Fruit fly (Drosophila melanogaster): ENCODE data around the gene Cog7.

dm6 chr3R:29899635-29900034, 33.2 kb downstream of the Cog7 start:
- TF ChIP-seq h (GFP tag; optimal IDR thresholded peaks at IDR 0.05): no peak
- TF ChIP-seq Hnf4 (GFP tag; optimal IDR thresholded peaks at IDR 0.05): no peak
- no peak for TF ChIP-seq usp (GFP tag; optimal IDR thresholded peaks at IDR 0.05)
- TF ChIP-seq brk (GFP tag; optimal IDR thresholded peaks at IDR 0.05): no peak
- no peak for TF ChIP-seq Hr83 (GFP tag; optimal IDR thresholded peaks at IDR 0.05; ENCODE audit: poor library complexity, severe bottlenecking)
- no peak for TF ChIP-seq pan (optimal IDR thresholded peaks at IDR 0.05)
